Fruit fly (Drosophila melanogaster) whole organism, prepupa: Measurements from ENCODE around the gene PH4alphaNE3.

Experiments
- Blimp-1 ChIP-seq: fragments of 200-800 bp; sonication (Bioruptor generic); optimal IDR thresholded peaks from 3 replicates; lab custom pipeline; 2017; ENCODE audit warnings: missing biosample characterization, missing genetic modification characterization, mild to moderate bottlenecking, moderate library complexity, missing genetic modification reagents
- CG10631 ChIP-seq: fragments of 200-800 bp; sonication (Bioruptor generic); optimal IDR thresholded peaks from 2 replicates; lab custom pipeline; 2016; ENCODE audit warnings: missing biosample characterization, missing genetic modification characterization
- CG10669 ChIP-seq: fragments of 200-800 bp; sonication (Bioruptor generic); optimal IDR thresholded peaks from 3 replicates; lab custom pipeline; 2018; ENCODE audit warnings: missing biosample characterization, mild to moderate bottlenecking, missing genetic modification characterization, moderate library complexity
- CG11294 ChIP-seq: fragments of 200-800 bp; sonication (Bioruptor generic); IDR thresholded peaks from 2 replicates; pipeline ENCODE4 v1.3.6; 2022; ENCODE audit warnings: missing biosample characterization, missing genetic modification characterization
- CG11762 ChIP-seq: fragments of 200-800 bp; sonication (Bioruptor generic); optimal IDR thresholded peaks from 3 replicates; lab custom pipeline; 2016; ENCODE audit warnings: missing biosample characterization, missing genetic modification characterization; ENCODE audit not compliant: insufficient read depth
- CG11902 ChIP-seq: fragments of 200-800 bp; sonication (Bioruptor generic); optimal IDR thresholded peaks from 3 replicates; lab custom pipeline; 2016; ENCODE audit warnings: missing biosample characterization, missing genetic modification characterization
- CG3032 ChIP-seq: fragments of 200-800 bp; optimal IDR thresholded peaks from 2 replicates; lab custom pipeline; 2019; ENCODE audit warnings: missing biosample characterization, mild to moderate bottlenecking, missing genetic modification characterization, moderate library complexity
- CG31627 ChIP-seq: fragments of 200-800 bp; sonication (Bioruptor generic); optimal IDR thresholded peaks from 3 replicates; lab custom pipeline; 2016; ENCODE audit warnings: missing biosample characterization, missing genetic modification characterization
- CG32006 ChIP-seq: fragments of 200-800 bp; sonication (Bioruptor generic); optimal IDR thresholded peaks from 3 replicates; lab custom pipeline; 2017; ENCODE audit warnings: missing biosample characterization, mild to moderate bottlenecking, missing genetic modification characterization
- CG3919 ChIP-seq: fragments of 200-800 bp; sonication (Bioruptor generic); optimal IDR thresholded peaks from 3 replicates; lab custom pipeline; 2016; ENCODE audit warnings: missing biosample characterization, missing genetic modification characterization
- CG6163 ChIP-seq: fragments of 200-800 bp; sonication (Bioruptor generic); IDR thresholded peaks from 3 replicates; pipeline ENCODE4 v1.3.6; 2022; ENCODE audit warnings: missing biosample characterization, missing genetic modification characterization
- CG6276 ChIP-seq: fragments of 200-800 bp; sonication (Bioruptor generic); optimal IDR thresholded peaks from 2 replicates; lab custom pipeline; 2017; ENCODE audit warnings: missing biosample characterization, mild to moderate bottlenecking, missing genetic modification characterization
- CG6792 ChIP-seq: fragments of 200-800 bp; sonication (Bioruptor generic); optimal IDR thresholded peaks from 3 replicates; lab custom pipeline; 2016; ENCODE audit warnings: missing biosample characterization, missing genetic modification characterization
- CG6808 ChIP-seq: fragments of 200-800 bp; sonication (Bioruptor generic); optimal IDR thresholded peaks from 3 replicates; lab custom pipeline; 2017; ENCODE audit warnings: missing biosample characterization, missing genetic modification characterization, mild to moderate bottlenecking, moderate library complexity, missing genetic modification reagents
- CG6854 ChIP-seq: fragments of 200-800 bp; sonication (Bioruptor generic); optimal IDR thresholded peaks from 2 replicates; lab custom pipeline; 2017; ENCODE audit warnings: missing biosample characterization, mild to moderate bottlenecking, missing genetic modification characterization
- CG7368 ChIP-seq: fragments of 200-800 bp; sonication (Bioruptor generic); optimal IDR thresholded peaks from 3 replicates; lab custom pipeline; 2016; ENCODE audit warnings: missing biosample characterization, missing genetic modification characterization
- CG8119 ChIP-seq: fragments of 200-800 bp; sonication (Bioruptor generic); IDR thresholded peaks from 3 replicates; pipeline ENCODE4 v1.3.6; 2022; ENCODE audit warnings: missing biosample characterization, missing genetic modification characterization
- CG8319 ChIP-seq: fragments of 200-800 bp; sonication (Bioruptor generic); optimal IDR thresholded peaks from 3 replicates; lab custom pipeline; 2016; ENCODE audit warnings: missing biosample characterization, missing genetic modification characterization
- CG8632 ChIP-seq: fragments of 200-800 bp; sonication (Bioruptor generic); optimal IDR thresholded peaks from 3 replicates; lab custom pipeline; 2016; ENCODE audit warnings: missing biosample characterization, missing genetic modification characterization
- CG9139 ChIP-seq: fragments of 200-800 bp; sonication (Bioruptor generic); optimal IDR thresholded peaks from 3 replicates; lab custom pipeline; 2017; ENCODE audit warnings: missing biosample characterization, mild to moderate bottlenecking, missing genetic modification characterization
- Eip75B ChIP-seq: fragments of 200-800 bp; sonication (Bioruptor generic); optimal IDR thresholded peaks from 3 replicates; lab custom pipeline; 2016; ENCODE audit warnings: missing biosample characterization, missing genetic modification characterization
- Eip78C ChIP-seq: fragments of 200-800 bp; sonication (Bioruptor generic); peaks from one replicate; lab custom pipeline; 2016; ENCODE audit warnings: missing biosample characterization, missing genetic modification characterization
- Ets21C ChIP-seq: fragments of 200-800 bp; sonication (Bioruptor generic); optimal IDR thresholded peaks from 3 replicates; lab custom pipeline; 2016; ENCODE audit warnings: missing biosample characterization, missing genetic modification characterization
- Gug ChIP-seq: fragments of 200-800 bp; sonication (Bioruptor generic); IDR thresholded peaks from 2 replicates; pipeline ENCODE4 v1.3.6; 2022; ENCODE audit warnings: missing biosample characterization, missing genetic modification characterization
- Hr38 ChIP-seq: sonication (Bioruptor generic); optimal IDR thresholded peaks from 2 replicates; lab custom pipeline; 2016; ENCODE audit warnings: missing biosample characterization, missing genetic modification characterization
- Hr39 ChIP-seq: fragments of 200-800 bp; sonication (Bioruptor generic); optimal IDR thresholded peaks from 2 replicates; lab custom pipeline; 2016; ENCODE audit warnings: missing biosample characterization, missing genetic modification characterization
- Lpt ChIP-seq: fragments of 200-800 bp; sonication (Bioruptor generic); optimal IDR thresholded peaks from 3 replicates; lab custom pipeline; 2016; ENCODE audit warnings: missing biosample characterization, missing genetic modification characterization
- Met ChIP-seq: fragments of 200-800 bp; sonication (Bioruptor generic); optimal IDR thresholded peaks from 3 replicates; lab custom pipeline; 2016; ENCODE audit warnings: missing biosample characterization, missing genetic modification characterization
- OdsH ChIP-seq: fragments of 200-800 bp; sonication (Bioruptor generic); optimal IDR thresholded peaks from 3 replicates; lab custom pipeline; 2016; ENCODE audit warnings: missing biosample characterization, missing genetic modification characterization
- Smox ChIP-seq: fragments of 200-800 bp; sonication (Bioruptor generic); optimal IDR thresholded peaks from 3 replicates; lab custom pipeline; 2016; ENCODE audit warnings: missing biosample characterization, missing genetic modification characterization
- Sox102F ChIP-seq: fragments of 200-800 bp; sonication (Bioruptor generic); optimal IDR thresholded peaks from 2 replicates; lab custom pipeline; 2016; ENCODE audit warnings: missing biosample characterization, mild to moderate bottlenecking, missing genetic modification characterization
- Sox14 ChIP-seq: fragments of 200-800 bp; sonication (Bioruptor generic); optimal IDR thresholded peaks from 3 replicates; lab custom pipeline; 2016; ENCODE audit warnings: missing biosample characterization, missing genetic modification characterization
- Sox15 ChIP-seq: fragments of 200-800 bp; sonication (Bioruptor generic); optimal IDR thresholded peaks from 3 replicates; lab custom pipeline; 2016; ENCODE audit warnings: missing biosample characterization, missing genetic modification characterization
- acj6 ChIP-seq: fragments of 200-800 bp; sonication (Bioruptor generic); optimal IDR thresholded peaks from 3 replicates; lab custom pipeline; 2016; ENCODE audit warnings: missing biosample characterization, missing genetic modification characterization
- cyc ChIP-seq: fragments of 200-800 bp; sonication (Bioruptor generic); optimal IDR thresholded peaks from 3 replicates; lab custom pipeline; 2016; ENCODE audit warnings: missing biosample characterization, missing genetic modification characterization
- dac ChIP-seq: fragments of 200-800 bp; sonication (Bioruptor generic); optimal IDR thresholded peaks from 2 replicates; lab custom pipeline; 2017; ENCODE audit warnings: missing biosample characterization, mild to moderate bottlenecking, missing genetic modification characterization
- dsx ChIP-seq: fragments of 200-800 bp; optimal IDR thresholded peaks from 3 replicates; lab custom pipeline; 2019; ENCODE audit warnings: missing biosample characterization, mild to moderate bottlenecking, missing genetic modification characterization, moderate library complexity; ENCODE audit not compliant: poor library complexity, severe bottlenecking
- eg ChIP-seq: fragments of 200-800 bp; sonication (Bioruptor generic); IDR thresholded peaks from 3 replicates; pipeline ENCODE4 v1.3.6; 2022; ENCODE audit warnings: missing biosample characterization, missing genetic modification characterization
- esn ChIP-seq: fragments of 200-800 bp; sonication (Bioruptor generic); optimal IDR thresholded peaks from 2 replicates; lab custom pipeline; 2016; ENCODE audit warnings: missing biosample characterization, mild to moderate bottlenecking, missing genetic modification characterization, moderate library complexity
- fd85E ChIP-seq: fragments of 200-800 bp; sonication (Bioruptor generic); optimal IDR thresholded peaks from 3 replicates; lab custom pipeline; 2016; ENCODE audit warnings: missing biosample characterization, missing genetic modification characterization
- net ChIP-seq: fragments of 200-800 bp; sonication (Bioruptor generic); optimal IDR thresholded peaks from 3 replicates; lab custom pipeline; 2016; ENCODE audit warnings: missing biosample characterization, missing genetic modification characterization
- salr ChIP-seq, 2 experiments: fragments of 200-800 bp; sonication (Bioruptor generic); optimal IDR thresholded peaks; 3 replicates each; lab custom pipeline; 2016 to 2018; ENCODE audit warnings: missing biosample characterization in 2 of 2, missing genetic modification characterization in 2 of 2, mild to moderate bottlenecking in 1 of 2
- spab ChIP-seq: fragments of 200-800 bp; sonication (Bioruptor generic); optimal IDR thresholded peaks from 2 replicates; lab custom pipeline; 2017; ENCODE audit warnings: missing biosample characterization, mild to moderate bottlenecking, missing genetic modification characterization, missing genetic modification reagents
- svp ChIP-seq: fragments of 200-800 bp; sonication (Bioruptor generic); peaks from one replicate; lab custom pipeline; 2016; ENCODE audit warnings: missing biosample characterization, missing genetic modification characterization
- topi ChIP-seq: fragments of 200-800 bp; sonication (Bioruptor generic); optimal IDR thresholded peaks from 3 replicates; lab custom pipeline; 2016; ENCODE audit warnings: missing biosample characterization, missing genetic modification characterization
- vri ChIP-seq: fragments of 200-800 bp; sonication (Bioruptor generic); optimal IDR thresholded peaks from 3 replicates; lab custom pipeline; 2016; ENCODE audit warnings: missing biosample characterization, mild to moderate bottlenecking, missing genetic modification characterization

PH4alphaNE3 gene

DNA sequence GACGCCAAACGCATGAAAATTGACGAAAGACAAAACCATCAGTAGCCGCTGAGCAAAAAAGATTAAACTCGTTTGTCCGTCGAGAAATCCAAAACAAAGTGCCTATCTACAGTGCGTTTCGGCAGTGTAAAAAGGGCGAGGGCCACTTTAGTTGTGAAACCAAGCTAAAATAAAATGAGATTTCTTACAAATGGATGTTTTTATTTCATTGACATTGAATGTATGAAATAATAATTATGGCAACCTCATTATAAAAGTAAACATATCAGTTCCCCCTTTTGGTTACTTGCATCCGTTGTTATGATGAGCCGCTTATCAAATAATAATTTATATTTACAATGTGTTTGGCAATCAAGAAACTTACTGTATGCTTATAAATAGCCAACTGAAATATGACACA, 39.5 kb upstream of the PH4alphaNE3 start (continued):
- peak; percentile 53 for TF ChIP-seq CG32006 (GFP tag; lab: Kevin White, UChicago)
- peak; percentile 15 for TF ChIP-seq Smox (GFP tag; lab: Kevin White, UChicago)
- no peak for TF ChIP-seq dac (GFP tag; lab: Kevin White, UChicago)
- TF ChIP-seq CG10669 (GFP tag; lab: Kevin White, UChicago): peak; percentile 14
- no peak for TF ChIP-seq dsx (GFP tag; lab: Kevin White, UChicago)
- peak; percentile 52; the same call in 2 of the 3 replicates for TF ChIP-seq CG8119
- no peak for TF ChIP-seq fd85E (GFP tag; lab: Kevin White, UChicago)
- peak; percentile 1 for TF ChIP-seq net
- peak; percentile 23 for TF ChIP-seq Sox14
- peak; percentile 5 for TF ChIP-seq CG10631 (GFP tag; lab: Kevin White, UChicago)

DNA sequence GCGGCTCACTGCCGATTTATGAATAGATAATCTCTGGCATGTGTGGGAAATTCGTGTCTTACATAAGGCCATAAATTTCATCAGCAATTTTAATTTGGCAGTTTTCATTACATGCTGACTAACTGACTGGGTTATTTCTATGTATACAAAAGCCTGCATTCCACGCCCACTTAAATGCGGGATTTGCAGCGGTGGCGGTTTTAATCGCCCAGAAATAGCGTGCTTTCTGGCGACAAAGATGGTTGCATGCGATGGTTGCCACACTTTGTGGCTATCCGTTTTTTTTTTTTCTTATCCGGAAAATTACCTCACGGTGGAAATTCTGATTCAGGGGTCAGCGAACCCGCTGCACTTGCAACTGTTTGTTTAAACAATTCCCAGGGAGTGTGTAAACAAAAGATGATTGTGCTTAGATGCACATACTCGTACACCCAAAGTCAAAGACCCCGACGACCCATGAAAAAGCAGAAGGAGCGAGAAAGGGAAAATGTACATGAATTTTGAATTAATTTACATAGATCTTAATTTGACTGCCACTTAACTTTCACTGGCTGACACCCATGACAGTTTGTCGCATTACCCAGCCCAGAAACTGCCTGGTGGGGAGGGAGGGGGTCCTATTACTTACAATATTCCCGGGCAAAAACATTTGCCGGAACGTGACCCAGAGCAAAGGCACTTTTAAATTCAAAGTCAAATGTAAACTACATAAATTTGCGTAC, 37.6 kb upstream of the PH4alphaNE3 start:
- peak; percentile 3 for TF ChIP-seq Eip78C
- TF ChIP-seq Sox102F (GFP tag; lab: Kevin White, UChicago): no peak

DNA sequence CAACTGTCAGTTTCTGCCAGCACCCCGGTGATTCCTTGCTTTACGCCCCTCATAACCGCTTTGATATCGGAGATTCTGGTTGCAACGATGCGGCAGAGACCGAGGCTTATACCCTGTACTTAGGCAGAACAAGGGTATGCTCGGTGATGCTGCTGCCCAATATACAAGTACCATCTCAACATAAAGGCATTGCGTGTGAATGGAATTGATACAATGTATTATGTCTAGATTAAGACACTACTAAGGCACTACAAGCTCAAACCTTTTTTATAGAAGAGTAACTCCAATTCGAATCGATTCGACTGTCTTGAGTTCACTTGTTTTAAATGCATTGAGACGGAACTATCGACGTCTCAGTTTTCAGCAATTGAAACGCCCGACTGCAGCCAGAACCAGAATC, 36.8 kb upstream of the PH4alphaNE3 start:
- peak; percentile 24 for TF ChIP-seq Eip75B (GFP tag; lab: Kevin White, UChicago)
- TF ChIP-seq CG31627: peak; percentile 40
- no peak for TF ChIP-seq CG9139 (GFP tag; lab: Kevin White, UChicago)
- TF ChIP-seq Met (GFP tag; lab: Kevin White, UChicago): peak; percentile 50
- no peak for TF ChIP-seq Ets21C (GFP tag; lab: Kevin White, UChicago)
- TF ChIP-seq topi (GFP tag; lab: Kevin White, UChicago): peak; percentile 45
- TF ChIP-seq CG3032 (tag; lab: Kevin White, UChicago): peak; percentile 14
- peak; percentile 61 for TF ChIP-seq CG6276
- TF ChIP-seq net: peak; percentile 32
- peak; percentile 8 for TF ChIP-seq CG11762
- no peak for TF ChIP-seq CG8632 (GFP tag; lab: Kevin White, UChicago)
- no peak for TF ChIP-seq CG11902 (GFP tag; lab: Kevin White, UChicago)
- TF ChIP-seq dac (GFP tag; lab: Kevin White, UChicago): peak; percentile 74
- TF ChIP-seq CG10669 (GFP tag; lab: Kevin White, UChicago): peak; percentile 29
- peak; percentile 88 for TF ChIP-seq CG32006 (GFP tag; lab: Kevin White, UChicago)
- peak; percentile 50 for TF ChIP-seq CG10631 (GFP tag; lab: Kevin White, UChicago)
- peak; percentile 62 for TF ChIP-seq OdsH (GFP tag; lab: Kevin White, UChicago)
- no peak for TF ChIP-seq vri (GFP tag; lab: Kevin White, UChicago)
- TF ChIP-seq CG6854: no peak
- peak; percentile 47 for TF ChIP-seq Gug (GFP tag; lab: Robert Waterston, UW)
- TF ChIP-seq acj6 (GFP tag; lab: Kevin White, UChicago): peak; percentile 40
- TF ChIP-seq CG6163: peak; percentile 75
- peak; percentile 29 for TF ChIP-seq Sox102F (GFP tag; lab: Kevin White, UChicago)
- TF ChIP-seq fd85E (GFP tag; lab: Kevin White, UChicago): no peak
- no peak; the same call in 1 of the 2 replicates for TF ChIP-seq CG11294 (GFP tag; lab: Robert Waterston, UW)
- TF ChIP-seq CG6792: peak; percentile 20
- no peak for TF ChIP-seq Hr38 (GFP tag; lab: Kevin White, UChicago)
- TF ChIP-seq spab (GFP tag; lab: Kevin White, UChicago): peak; percentile 14
- peak; percentile 19 for TF ChIP-seq Lpt (GFP tag; lab: Kevin White, UChicago)
- peak; percentile 4 for TF ChIP-seq Sox15 (GFP tag; lab: Kevin White, UChicago)
- peak; percentile 54 for TF ChIP-seq CG3919 (GFP tag; lab: Kevin White, UChicago)
- peak; percentile 54; the same call in 2 of the 3 replicates for TF ChIP-seq eg (GFP tag; lab: Robert Waterston, UW)
- TF ChIP-seq salr (GFP tag; optimal IDR thresholded peaks at IDR 0.05; lab: Kevin White, UChicago): peak in 1 of 2 experiments; percentile 57
- peak; percentile 35 for TF ChIP-seq svp
- peak; percentile 88 for TF ChIP-seq Eip78C
- TF ChIP-seq Hr39: peak; percentile 40
- peak; percentile 47 for TF ChIP-seq cyc
- peak; percentile 29 for TF ChIP-seq CG7368 (GFP tag; lab: Kevin White, UChicago)
- no peak for TF ChIP-seq Blimp-1 (GFP tag; lab: Kevin White, UChicago)
- peak; percentile 33 for TF ChIP-seq esn (GFP tag; lab: Kevin White, UChicago)
- TF ChIP-seq CG6808 (GFP tag; lab: Kevin White, UChicago): no peak
- no peak for TF ChIP-seq CG8319 (GFP tag; lab: Kevin White, UChicago)
